Worm (Caenorhabditis elegans): ENCODE data around the gene msp-56.

The msp-56 gene

DNA sequence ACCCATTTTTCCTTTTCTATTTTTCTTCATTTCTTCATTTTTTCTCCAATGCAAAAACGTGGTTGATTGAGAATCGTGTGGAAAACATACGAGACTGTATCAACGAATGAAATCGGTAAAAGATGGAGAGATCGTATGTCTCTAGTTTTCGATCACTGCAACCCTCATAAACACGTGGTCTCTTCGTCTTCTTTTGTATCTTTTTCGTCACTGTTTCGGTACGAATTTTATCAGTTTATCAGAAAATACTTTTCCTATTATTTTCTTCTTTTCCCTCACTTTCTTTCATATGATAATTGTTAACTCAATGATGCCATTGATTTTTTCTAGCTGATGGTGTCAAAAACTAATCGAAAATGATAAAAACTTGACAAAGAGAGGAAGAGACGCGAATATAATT, 34.3 kb downstream of the msp-56 start (continued):
- no peak for TF ChIP-seq efl-1 (optimal IDR thresholded peaks at IDR 0.05)
- TF ChIP-seq efl-1 (GFP tag; optimal IDR thresholded peaks at IDR 0.05 in 1 of 2): peak in 1 of 2 experiments; percentile 33
- no peak for TF ChIP-seq egl-13 (tag; optimal IDR thresholded peaks at IDR 0.05)
- peak in 4 of 6 experiments; percentile 26 to 81 (median 74) for TF ChIP-seq elt-3 (tag; optimal IDR thresholded peaks at IDR 0.05)
- TF ChIP-seq snu-23 (GFP tag; optimal IDR thresholded peaks at IDR 0.05): peak; percentile 61
- TF ChIP-seq lir-3 (tag; optimal IDR thresholded peaks at IDR 0.05; ENCODE audit: poor library complexity): no peak
- peak; percentile 31 for TF ChIP-seq tbx-2 (tag; optimal IDR thresholded peaks at IDR 0.05)
- TF ChIP-seq elt-2 (tag; optimal IDR thresholded peaks at IDR 0.05): peak; percentile 74

ce11 chrIV:9878893-9879379, 37.6 kb downstream of the msp-56 start, which contains the start of gene nhr-4:
nhr-4 (plus strand) TSS chrIV:9879329.
- TF ChIP-seq alr-1 (tag; optimal IDR thresholded peaks at IDR 0.05; ENCODE audit: borderline replicate concordance): no peak
- TF ChIP-seq snu-23 (GFP tag; optimal IDR thresholded peaks at IDR 0.05): no peak
- TF ChIP-seq nhr-47 (tag; optimal IDR thresholded peaks at IDR 0.05): peak; percentile 0
- TF ChIP-seq lin-13 (GFP tag; optimal IDR thresholded peaks at IDR 0.05): no peak
- no peak for TF ChIP-seq elt-2 (tag; optimal IDR thresholded peaks at IDR 0.05)
- TF ChIP-seq xbp-1 (tag; optimal IDR thresholded peaks at IDR 0.05): no peak
- no peak for TF ChIP-seq aly-2 (tag; optimal IDR thresholded peaks at IDR 0.05)
- peak; percentile 12 for TF ChIP-seq nhr-71 (tag; optimal IDR thresholded peaks at IDR 0.05)
- TF ChIP-seq dsc-1 (tag; optimal IDR thresholded peaks at IDR 0.05): peak; percentile 27
- TF ChIP-seq sptf-1 (tag; optimal IDR thresholded peaks at IDR 0.05): no peak
- TF ChIP-seq lsy-2 (tag; optimal IDR thresholded peaks at IDR 0.05): no peak
- peak; percentile 71 for TF ChIP-seq fkh-8 (tag; optimal IDR thresholded peaks at IDR 0.05)
- TF ChIP-seq lir-3 (tag; optimal IDR thresholded peaks at IDR 0.05; ENCODE audit: poor library complexity): no peak
- no peak for TF ChIP-seq unc-130 (tag; optimal IDR thresholded peaks at IDR 0.05)
- no peak for TF ChIP-seq efl-1 (optimal IDR thresholded peaks at IDR 0.05)
- peak in 1 of 2 experiments; percentile 56 for TF ChIP-seq efl-1 (GFP tag; optimal IDR thresholded peaks at IDR 0.05 in 1 of 2)
- no peak for TF ChIP-seq egl-13 (tag; optimal IDR thresholded peaks at IDR 0.05)

DNA sequence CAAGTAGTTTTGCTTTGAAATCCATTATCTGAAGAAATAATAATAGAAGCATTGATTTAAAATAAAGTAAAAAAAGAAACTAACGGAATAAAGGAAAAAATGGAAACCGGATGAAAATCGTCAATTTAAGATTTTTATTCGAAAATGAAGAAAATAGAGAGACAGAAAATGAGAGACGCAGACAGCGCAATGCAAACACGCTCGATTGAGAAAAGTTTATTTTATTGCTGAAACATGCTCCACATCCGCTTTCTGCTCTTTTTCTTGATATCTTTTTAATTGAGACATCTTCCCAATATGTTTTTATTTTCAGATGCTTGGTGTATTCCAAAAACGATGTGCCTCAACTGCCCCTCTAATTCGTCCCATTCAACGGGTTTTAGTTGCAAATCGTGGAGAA, 42.9 kb downstream of the msp-56 start, which contains the start of the genes prp-18 and mccc-1:
Gene prp-18 (minus strand): TSS at position 127 of the 400 bp plus-strand sequence.
Gene mccc-1 (plus strand): TSS at position 314 of the 400 bp plus-strand sequence.
- TF ChIP-seq mdl-1 (tag; optimal IDR thresholded peaks at IDR 0.05) (peak in 1 of 2 experiments; percentile 16), skn-1 (tag; optimal IDR thresholded peaks at IDR 0.05) (peak; percentile 28), fkh-8 (tag; optimal IDR thresholded peaks at IDR 0.05) (no peak), mef-2 (tag; optimal IDR thresholded peaks at IDR 0.05) (no peak), unc-86 (tag; optimal IDR thresholded peaks at IDR 0.05) (peak; percentile 4), efl-1 (optimal IDR thresholded peaks at IDR 0.05) (peak; percentile 67 to 70), efl-1 (GFP tag; optimal IDR thresholded peaks at IDR 0.05 in 1 of 2) (peak; percentile 64 to 91), dpl-1 (GFP tag; optimal IDR thresholded peaks at IDR 0.05) (peak; percentile 43 to 69 (median 60)), ces-1 (GFP tag; optimal IDR thresholded peaks at IDR 0.05) (no peak), rnt-1 (tag; optimal IDR thresholded peaks at IDR 0.05) (peak; percentile 64), snu-23 (GFP tag; optimal IDR thresholded peaks at IDR 0.05) (peak; percentile 61), nhr-76 (tag; optimal IDR thresholded peaks at IDR 0.05) (no peak), lin-14 (GFP tag; optimal IDR thresholded peaks at IDR 0.05) (peak; percentile 74), blmp-1 (tag; optimal IDR thresholded peaks at IDR 0.05) (peak; percentile 30), zag-1 (tag; optimal IDR thresholded peaks at IDR 0.05) (no peak), nhr-85 (tag) (peak; percentile 33), mep-1 (tag; optimal IDR thresholded peaks at IDR 0.05) (peak; percentile 74), isw-1 (GFP tag; IDR thresholded peaks at IDR 0.05) (peak; percentile 36), mab-9 (GFP tag; IDR thresholded peaks at IDR 0.05) (no peak), C16A3.4 (tag; optimal IDR thresholded peaks at IDR 0.05) (peak; percentile 62), lin-15B (tag; optimal IDR thresholded peaks at IDR 0.05) (peak; percentile 56), unc-130 (tag; optimal IDR thresholded peaks at IDR 0.05) (peak; percentile 9), dsc-1 (tag; optimal IDR thresholded peaks at IDR 0.05) (peak; percentile 48), snpc-4 (tag; optimal IDR thresholded peaks at IDR 0.05) (no peak), fkh-10 (GFP tag; optimal IDR thresholded peaks at IDR 0.05) (peak; percentile 8), unc-98 (GFP tag; IDR thresholded peaks at IDR 0.05) (no peak), nhr-19 (GFP tag; conservative IDR thresholded peaks at IDR 0.05) (peak; percentile 25; the same call in 1 of the 2 replicates), vab-15 (tag; optimal IDR thresholded peaks at IDR 0.05) (no peak), C04F5.9 (tag; optimal IDR thresholded peaks at IDR 0.05) (no peak), swsn-7 (tag; optimal IDR thresholded peaks at IDR 0.05) (peak; percentile 33), F16B12.6 (tag; optimal IDR thresholded peaks at IDR 0.05) (no peak), ceh-82 (tag; optimal IDR thresholded peaks at IDR 0.05) (peak in 1 of 3 experiments; percentile 62), lsy-2 (tag; optimal IDR thresholded peaks at IDR 0.05) (peak in 1 of 2 experiments; percentile 57), lin-35 (GFP tag; optimal IDR thresholded peaks at IDR 0.05) (peak; percentile 72 to 76), elt-2 (tag; optimal IDR thresholded peaks at IDR 0.05) (no peak), xbp-1 (tag; optimal IDR thresholded peaks at IDR 0.05) (peak; percentile 48), lin-39 (tag; optimal IDR thresholded peaks at IDR 0.05) (no peak)

All from whole organism, L1 larva.